Worm (Caenorhabditis elegans): ENCODE data around the gene kbp-4.

The kbp-4 gene

ce11 chrIII:1122239-1122638 lies 41.5 kb downstream of the kbp-4 start (continued):
- no peak for TF ChIP-seq ets-4 (tag; optimal IDR thresholded peaks at IDR 0.05)
- TF ChIP-seq ceh-48 (tag; optimal IDR thresholded peaks at IDR 0.05), result peak; percentile 45
- peak; percentile 75 for TF ChIP-seq ceh-6 (GFP tag; optimal IDR thresholded peaks at IDR 0.05)
- TF ChIP-seq odd-2 (tag; optimal IDR thresholded peaks at IDR 0.05), result no peak
- TF ChIP-seq nfya-1 (tag; optimal IDR thresholded peaks at IDR 0.05), result peak; percentile 1
- peak; percentile 64 for TF ChIP-seq lin-11 (tag; optimal IDR thresholded peaks at IDR 0.05)
- no peak for TF ChIP-seq nhr-11 (tag; optimal IDR thresholded peaks at IDR 0.05)
- TF ChIP-seq T23F11.4 (GFP tag; optimal IDR thresholded peaks at IDR 0.05), result peak; percentile 54
- TF ChIP-seq pat-9 (tag; optimal IDR thresholded peaks at IDR 0.05), result peak; percentile 24
- peak; percentile 6 for TF ChIP-seq hlh-15 (tag; optimal IDR thresholded peaks at IDR 0.05)
- TF ChIP-seq dve-1 (tag; optimal IDR thresholded peaks at IDR 0.05), result no peak
- peak; percentile 43 for TF ChIP-seq Y22D7AL.16 (tag; optimal IDR thresholded peaks at IDR 0.05)
- TF ChIP-seq elt-2 (tag; optimal IDR thresholded peaks at IDR 0.05), result peak; percentile 79
- peak; percentile 15 for TF ChIP-seq ceh-18 (tag; optimal IDR thresholded peaks at IDR 0.05)
- no peak for TF ChIP-seq hlh-8 (tag; optimal IDR thresholded peaks at IDR 0.05)
- no peak for TF ChIP-seq sox-2 (GFP tag; IDR thresholded peaks at IDR 0.05)
- TF ChIP-seq ref-2 (tag; optimal IDR thresholded peaks at IDR 0.05), result peak; percentile 60
- peak; percentile 46 for TF ChIP-seq npax-4 (tag; optimal IDR thresholded peaks at IDR 0.05)
- TF ChIP-seq C38D4.7 (GFP tag; optimal IDR thresholded peaks at IDR 0.05), result peak; percentile 62
- peak; percentile 34 for TF ChIP-seq rnt-1 (tag; optimal IDR thresholded peaks at IDR 0.05)
- TF ChIP-seq ceh-34 (tag; optimal IDR thresholded peaks at IDR 0.05), result peak; percentile 18
- TF ChIP-seq K02D7.2 (tag; optimal IDR thresholded peaks at IDR 0.05), result peak; percentile 39
- TF ChIP-seq zip-5 (tag; optimal IDR thresholded peaks at IDR 0.05), result peak; percentile 33
- peak; percentile 61 for TF ChIP-seq pha-2 (tag; optimal IDR thresholded peaks at IDR 0.05)
- peak; percentile 26 for TF ChIP-seq ceh-14 (tag; optimal IDR thresholded peaks at IDR 0.05)
- TF ChIP-seq hlh-6 (tag; optimal IDR thresholded peaks at IDR 0.05), result peak; percentile 69

- TF ChIP-seq ahr-1 (tag; optimal IDR thresholded peaks at IDR 0.05) (no peak), ceh-48 (tag; optimal IDR thresholded peaks at IDR 0.05) (peak; percentile 9)
Observed at ce11 chrIII:1125494-1125893, 44.8 kb downstream of the kbp-4 start.
